In genomic region chr3R:4180543-4181214, dm6 we compare ENCODE assay signal across 4 fruit fly cellular contexts.
TF ChIP-seq lines count a peak whose summit lies in the region.

No protein-coding gene starts in this region.

- no peak for TF ChIP-seq CTCF in whole organism, embryonic (GFP tag; optimal IDR thresholded peaks at IDR 0.05; lab: Kevin White, UChicago)

TF ChIP-seq in whole organism, embryonic, 481 proteins besides CTCF, POLR2A, EP300 and RAD21 (continues in another document):
- TF ChIP-seq zfh2 (GFP tag; optimal IDR thresholded peaks at IDR 0.05; lab: Kevin White, UChicago) (no peak), Med (GFP tag; lab: Kevin White, UChicago) (peak; percentile 50), ham (GFP tag; IDR thresholded peaks at IDR 0.05; lab: Robert Waterston, UW) (no peak), CG3726 (GFP tag; IDR thresholded peaks at IDR 0.05; lab: Robert Waterston, UW) (no peak), pb (GFP tag; optimal IDR thresholded peaks at IDR 0.05; lab: Kevin White, UChicago) (no peak), caup (GFP tag; optimal IDR thresholded peaks at IDR 0.05; lab: Kevin White, UChicago; ENCODE audit: severe bottlenecking) (no peak), Bgb (GFP tag; IDR thresholded peaks at IDR 0.05; lab: Robert Waterston, UW; ENCODE audit: partially characterized antibody) (no peak), Camta (GFP tag; optimal IDR thresholded peaks at IDR 0.05; lab: Kevin White, UChicago) (no peak), dysf (GFP tag; IDR thresholded peaks at IDR 0.05; lab: Robert Waterston, UW) (no peak), CG2199 (GFP tag; IDR thresholded peaks at IDR 0.05; lab: Robert Waterston, UW) (peak; percentile 50; the same call in 1 of the 3 replicates), crc (GFP tag; optimal IDR thresholded peaks at IDR 0.05; lab: Kevin White, UChicago) (no peak), rib (GFP tag; IDR thresholded peaks at IDR 0.05; lab: Robert Waterston, UW) (no peak), HLH4C (GFP tag; IDR thresholded peaks at IDR 0.05; lab: Robert Waterston, UW; ENCODE audit: partially characterized antibody) (no peak), kni (GFP tag; optimal IDR thresholded peaks at IDR 0.05; lab: Kevin White, UChicago) (peak; percentile 42), dm (GFP tag; optimal IDR thresholded peaks at IDR 0.05; lab: Kevin White, UChicago) (no peak), corto (GFP tag; optimal IDR thresholded peaks at IDR 0.05; lab: Kevin White, UChicago) (no peak), CG2202 (tag; optimal IDR thresholded peaks at IDR 0.05; lab: Kevin White, UChicago) (no peak), Dll (GFP tag; IDR thresholded peaks at IDR 0.05; lab: Robert Waterston, UW; ENCODE audit: partially characterized antibody) (no peak), cwo (GFP tag; optimal IDR thresholded peaks at IDR 0.05; lab: Kevin White, UChicago) (no peak), tin (GFP tag; optimal IDR thresholded peaks at IDR 0.05; lab: Kevin White, UChicago) (no peak), Pdp1 (GFP tag; optimal IDR thresholded peaks at IDR 0.05; lab: Kevin White, UChicago) (peak in 1 of 2 experiments; percentile 56), CG17186 (GFP tag; optimal IDR thresholded peaks at IDR 0.05; lab: Kevin White, UChicago) (no peak), CG6254 (GFP tag; optimal IDR thresholded peaks at IDR 0.05; lab: Kevin White, UChicago) (no peak)

TF ChIP-seq in whole organism, prepupa, 60 proteins besides CTCF, POLR2A, EP300 and RAD21:
- TF ChIP-seq fd85E (GFP tag; optimal IDR thresholded peaks at IDR 0.05; lab: Kevin White, UChicago), result no peak
- no peak for TF ChIP-seq Sox14 (GFP tag; optimal IDR thresholded peaks at IDR 0.05; lab: Kevin White, UChicago)
- TF ChIP-seq Eip78C (GFP tag; lab: Kevin White, UChicago), result peak; percentile 66
- TF ChIP-seq CG6854 (GFP tag; optimal IDR thresholded peaks at IDR 0.05; lab: Kevin White, UChicago), result no peak
- no peak for TF ChIP-seq fd59A (GFP tag; optimal IDR thresholded peaks at IDR 0.05; lab: Kevin White, UChicago)
- no peak for TF ChIP-seq Smox (GFP tag; optimal IDR thresholded peaks at IDR 0.05; lab: Kevin White, UChicago)
- no peak for TF ChIP-seq vri (GFP tag; optimal IDR thresholded peaks at IDR 0.05; lab: Kevin White, UChicago)
- TF ChIP-seq CG6808 (GFP tag; optimal IDR thresholded peaks at IDR 0.05; lab: Kevin White, UChicago), result no peak
- TF ChIP-seq eg (GFP tag; IDR thresholded peaks at IDR 0.05; lab: Robert Waterston, UW), result no peak
- no peak for TF ChIP-seq Eip93F (GFP tag; optimal IDR thresholded peaks at IDR 0.05; lab: Kevin White, UChicago)
- no peak for TF ChIP-seq CG11762 (GFP tag; optimal IDR thresholded peaks at IDR 0.05; lab: Kevin White, UChicago; ENCODE audit: insufficient read depth)
- TF ChIP-seq ss (GFP tag; optimal IDR thresholded peaks at IDR 0.05; lab: Kevin White, UChicago), result peak in 1 of 2 experiments; percentile 45
- no peak for TF ChIP-seq CG7368 (GFP tag; optimal IDR thresholded peaks at IDR 0.05; lab: Kevin White, UChicago)
TF ChIP-seq in whole organism, prepupa: peak in this region for 2.

TF ChIP-seq in whole organism, pupa, 21 proteins besides CTCF, POLR2A, EP300 and RAD21:
- TF ChIP-seq EcR (GFP tag; optimal IDR thresholded peaks at IDR 0.05; lab: Kevin White, UChicago) (peak; percentile 82), CG34367 (tag; optimal IDR thresholded peaks at IDR 0.05; lab: Kevin White, UChicago) (no peak)

TF ChIP-seq in whole organism, wandering third instar larva, 38 proteins besides CTCF, POLR2A, EP300 and RAD21:
- TF ChIP-seq ey (GFP tag; optimal IDR thresholded peaks at IDR 0.05; lab: Kevin White, UChicago), result no peak
- TF ChIP-seq Dfd (GFP tag; optimal IDR thresholded peaks at IDR 0.05; lab: Kevin White, UChicago), result peak; percentile 75
